Fruit fly (Drosophila melanogaster) whole organism, wandering third instar larva: ENCODE results near the gene tok.

ENCODE experiments used
- Abd-B ChIP-seq: fragments of >200 bp; optimal IDR thresholded peaks from 2 replicates; lab custom pipeline; 2017; ENCODE audit warnings: missing biosample characterization, missing genetic modification characterization
- Hr78 ChIP-seq: fragments of >200 bp; optimal IDR thresholded peaks from 2 replicates; lab custom pipeline; 2017; ENCODE audit warnings: missing biosample characterization, missing genetic modification characterization
- Sp1 ChIP-seq: fragments of 200-800 bp; sonication (Bioruptor generic); optimal IDR thresholded peaks from 3 replicates; lab custom pipeline; 2019; ENCODE audit warnings: missing biosample characterization, mild to moderate bottlenecking, missing genetic modification characterization, moderate library complexity
- br ChIP-seq: fragments of 200-800 bp; sonication (Bioruptor generic); optimal IDR thresholded peaks from 2 replicates; lab custom pipeline; 2016; ENCODE audit warnings: missing biosample characterization, missing genetic modification characterization
- dsf ChIP-seq: sonication (Bioruptor generic); optimal IDR thresholded peaks from 2 replicates; lab custom pipeline; 2016; ENCODE audit warnings: missing biosample characterization, missing genetic modification characterization, borderline replicate concordance
- h ChIP-seq: fragments of 200-800 bp; sonication (Bioruptor generic); optimal IDR thresholded peaks from 3 replicates; lab custom pipeline; 2016; ENCODE audit warnings: missing biosample characterization, mild to moderate bottlenecking, missing genetic modification characterization
- lola ChIP-seq: fragments of >200 bp; optimal IDR thresholded peaks from 2 replicates; lab custom pipeline; 2017; ENCODE audit warnings: missing biosample characterization, missing genetic modification characterization
- pan ChIP-seq: fragments of >200 bp; optimal IDR thresholded peaks from 2 replicates; lab custom pipeline; 2017
- psq ChIP-seq: fragments of 200-800 bp; sonication (Bioruptor generic); optimal IDR thresholded peaks from 3 replicates; lab custom pipeline; 2017; ENCODE audit warnings: missing biosample characterization, mild to moderate bottlenecking, missing genetic modification characterization, moderate library complexity
- rgr ChIP-seq: fragments of 200-800 bp; sonication (Bioruptor generic); optimal IDR thresholded peaks from 3 replicates; lab custom pipeline; 2016; ENCODE audit warnings: missing biosample characterization, mild to moderate bottlenecking, missing genetic modification characterization
- sv ChIP-seq: fragments of 200-800 bp; sonication (Bioruptor generic); optimal IDR thresholded peaks from 3 replicates; lab custom pipeline; 2016; ENCODE audit warnings: missing biosample characterization, missing genetic modification characterization

- TF ChIP-seq psq (GFP tag; lab: Kevin White, UChicago) (no peak), Abd-B (GFP tag; lab: Kevin White, UChicago) (no peak), h (GFP tag; lab: Kevin White, UChicago) (no peak), Sp1 (GFP tag; lab: Kevin White, UChicago) (no peak), Hr78 (GFP tag; lab: Kevin White, UChicago) (no peak), rgr (no peak), sv (GFP tag; lab: Kevin White, UChicago) (no peak), dsf (GFP tag; lab: Kevin White, UChicago) (no peak), br (GFP tag; lab: Kevin White, UChicago) (no peak), pan (lab: Kevin White, UChicago) (no peak), lola (GFP tag; lab: Kevin White, UChicago) (no peak)
Observed at dm6 chr3R:24717289-24717688, 2.2 kb upstream of the tok start, which contains the start of gene Polr2L.
